Worm (Caenorhabditis elegans) whole organism, young adult: Measurements from ENCODE around the gene T16G12.4.

ENCODE experiments used
- ama-1 ChIP-seq, 3 experiments: fragments of 150-350 bp in 1 of 3; sonication (generic microtip) in 2 of 3; optimal IDR thresholded peaks; 2 replicates each; lab custom pipeline; 2014 to 2018; ENCODE audit warnings: missing biosample characterization in 2 of 3, missing genetic modification characterization in 2 of 3, missing genetic modification reagents in 2 of 3
- ceh-58 ChIP-seq: fragments of 200-800 bp; sonication (Bioruptor generic); IDR thresholded peaks from 2 replicates; pipeline ENCODE4 v1.3.6; 2022; ENCODE audit warnings: missing genetic modification characterization, missing compliant biosample characterization
- ceh-79 ChIP-seq: sonication (generic microtip); optimal IDR thresholded peaks from 2 replicates; lab custom pipeline; 2017; ENCODE audit warnings: mild to moderate bottlenecking, missing genetic modification characterization, missing compliant biosample characterization

- TF ChIP-seq ama-1 (optimal IDR thresholded peaks at IDR 0.05; lab: Kevin White, UChicago) (no peak), ama-1 (GFP tag; optimal IDR thresholded peaks at IDR 0.05; lab: Kevin White, UChicago) (no peak), ceh-79 (tag; lab: Kevin White, UChicago) (no peak), ceh-58 (GFP tag; lab: Robert Waterston, UW) (no peak)
These were observed 20.5 kb downstream of the T16G12.4 start, which contains the start of gene T16G12.9 for ce11 chrIII:10078151-10078550.
